Fruit fly (Drosophila melanogaster) whole organism, embryonic: ENCODE measurements around the gene CG31988.
A peak's percentile ranks its signal among the peaks of the same experiment; 100 is the strongest.

ENCODE experiments used
- Aef1 ChIP-seq: fragments of 200-800 bp; sonication (Bioruptor generic); IDR thresholded peaks from 3 replicates; pipeline ENCODE4 v1.3.6; 2022; ENCODE audit warnings: missing biosample characterization, missing genetic modification characterization
- Asciz ChIP-seq: fragments of 200-800 bp; sonication (Bioruptor generic); optimal IDR thresholded peaks from 2 replicates; lab custom pipeline; 2017; ENCODE audit warnings: missing biosample characterization, mild to moderate bottlenecking, missing genetic modification characterization, missing genetic modification reagents
- Bgb ChIP-seq: fragments of 200-800 bp; sonication (Bioruptor generic); IDR thresholded peaks from 2 replicates; pipeline ENCODE4 v1.3.6; 2022; ENCODE audit warnings: missing biosample characterization, missing genetic modification characterization; ENCODE audit not compliant: partially characterized antibody
- BtbVII ChIP-seq: fragments of 200-800 bp; sonication (Bioruptor generic); optimal IDR thresholded peaks from 3 replicates; lab custom pipeline; 2017; ENCODE audit warnings: missing biosample characterization, mild to moderate bottlenecking, missing genetic modification characterization
- CG10267 ChIP-seq: fragments of 200-800 bp; sonication (Bioruptor generic); optimal IDR thresholded peaks from 2 replicates; lab custom pipeline; 2018; ENCODE audit warnings: missing biosample characterization, mild to moderate bottlenecking, missing genetic modification characterization, moderate library complexity
- CG10543 ChIP-seq: fragments of 200-800 bp; sonication (Bioruptor generic); optimal IDR thresholded peaks from 3 replicates; lab custom pipeline; 2017; ENCODE audit warnings: missing biosample characterization, mild to moderate bottlenecking, missing genetic modification characterization, moderate library complexity
- CG12744 ChIP-seq: fragments of 200-800 bp; sonication (Bioruptor generic); optimal IDR thresholded peaks from 2 replicates; lab custom pipeline; 2016; ENCODE audit warnings: missing biosample characterization, missing genetic modification characterization
- CG14710 ChIP-seq: fragments of 200-800 bp; sonication (Bioruptor generic); optimal IDR thresholded peaks from 3 replicates; lab custom pipeline; 2019; ENCODE audit warnings: missing biosample characterization, mild to moderate bottlenecking, missing genetic modification characterization, moderate library complexity
- CG15011 ChIP-seq: fragments of 200-800 bp; sonication (Bioruptor generic); optimal IDR thresholded peaks from 3 replicates; lab custom pipeline; 2018; ENCODE audit warnings: missing biosample characterization, mild to moderate bottlenecking, missing genetic modification characterization
- CG18262 ChIP-seq: fragments of 200-800 bp; optimal IDR thresholded peaks from 3 replicates; lab custom pipeline; 2019; ENCODE audit warnings: missing biosample characterization, mild to moderate bottlenecking, missing genetic modification characterization, moderate library complexity
- CG2875 ChIP-seq: fragments of 200-800 bp; sonication (Bioruptor generic); optimal IDR thresholded peaks from 2 replicates; lab custom pipeline; 2017; ENCODE audit warnings: missing biosample characterization, mild to moderate bottlenecking, missing genetic modification characterization, missing genetic modification reagents
- CG34224 ChIP-seq: fragments of 200-800 bp; sonication (Bioruptor generic); IDR thresholded peaks from 3 replicates; pipeline ENCODE4 v1.3.6; 2022; ENCODE audit warnings: missing biosample characterization, missing genetic modification characterization; ENCODE audit not compliant: partially characterized antibody
- CG34376 ChIP-seq: fragments of 200-800 bp; sonication (Bioruptor generic); optimal IDR thresholded peaks from 2 replicates; lab custom pipeline; 2018; ENCODE audit warnings: missing biosample characterization, mild to moderate bottlenecking, missing genetic modification characterization
- CG4820 ChIP-seq: fragments of 200-800 bp; sonication (Bioruptor generic); optimal IDR thresholded peaks from 3 replicates; lab custom pipeline; 2016; ENCODE audit warnings: missing biosample characterization, missing genetic modification characterization
- CG5180 ChIP-seq: fragments of 200-800 bp; sonication (Bioruptor generic); optimal IDR thresholded peaks from 3 replicates; lab custom pipeline; 2017; ENCODE audit warnings: missing biosample characterization, missing genetic modification characterization, mild to moderate bottlenecking, moderate library complexity, missing genetic modification reagents
- CG5245 ChIP-seq: fragments of 200-800 bp; sonication (Bioruptor generic); optimal IDR thresholded peaks from 3 replicates; lab custom pipeline; 2016; ENCODE audit warnings: missing biosample characterization, missing genetic modification characterization
- CG6175 ChIP-seq: fragments of 200-800 bp; sonication (Bioruptor generic); IDR thresholded peaks from 3 replicates; pipeline ENCODE4 v1.3.6; 2022; ENCODE audit warnings: missing biosample characterization, missing genetic modification characterization
- CG6765 ChIP-seq: fragments of 200-800 bp; sonication (Bioruptor generic); optimal IDR thresholded peaks from 3 replicates; lab custom pipeline; 2017; ENCODE audit warnings: missing biosample characterization, mild to moderate bottlenecking, missing genetic modification characterization
- CG7839 ChIP-seq: fragments of 200-800 bp; sonication (Bioruptor generic); optimal IDR thresholded peaks from 3 replicates; lab custom pipeline; 2018; ENCODE audit warnings: missing biosample characterization, mild to moderate bottlenecking, missing genetic modification characterization, moderate library complexity
- CG7987 ChIP-seq: fragments of 200-800 bp; sonication (Bioruptor generic); optimal IDR thresholded peaks from 2 replicates; lab custom pipeline; 2018; ENCODE audit warnings: missing biosample characterization, mild to moderate bottlenecking, missing genetic modification characterization, moderate library complexity
- CG8089 ChIP-seq: fragments of 200-800 bp; sonication (Bioruptor generic); optimal IDR thresholded peaks from 3 replicates; lab custom pipeline; 2016; ENCODE audit warnings: missing biosample characterization, missing genetic modification characterization
- CG8290 ChIP-seq, 3 experiments: fragments of 200-800 bp; sonication (Bioruptor generic); optimal IDR thresholded peaks; 2 replicates each; lab custom pipeline; 2016 to 2019; ENCODE audit warnings: missing biosample characterization in 3 of 3, missing genetic modification characterization in 3 of 3, mild to moderate bottlenecking in 2 of 3, moderate library complexity in 1 of 3
- CG9797 ChIP-seq: fragments of 200-800 bp; sonication (Bioruptor generic); optimal IDR thresholded peaks from 3 replicates; lab custom pipeline; 2018; ENCODE audit warnings: missing biosample characterization, mild to moderate bottlenecking, missing genetic modification characterization
- CG9876 ChIP-seq: fragments of 200-800 bp; sonication (Bioruptor generic); optimal IDR thresholded peaks from 2 replicates; lab custom pipeline; 2016; ENCODE audit warnings: missing biosample characterization, missing genetic modification characterization
- Ets65A ChIP-seq: fragments of 200-800 bp; sonication (Bioruptor generic); peaks from one replicate; lab custom pipeline; 2016; ENCODE audit warnings: missing biosample characterization, missing genetic modification characterization
- GATAe ChIP-seq: fragments of 200-800 bp; sonication (Bioruptor generic); conservative IDR thresholded peaks from 2 replicates; pipeline ENCODE4 v1.3.6; 2022; ENCODE audit warnings: missing biosample characterization, missing genetic modification characterization
- Hmx ChIP-seq: fragments of 200-800 bp; sonication (Bioruptor generic); optimal IDR thresholded peaks from 2 replicates; lab custom pipeline; 2016; ENCODE audit warnings: missing biosample characterization, missing genetic modification characterization
- Nf-YC ChIP-seq: fragments of 200-800 bp; optimal IDR thresholded peaks from 3 replicates; lab custom pipeline; 2019; ENCODE audit warnings: missing biosample characterization, mild to moderate bottlenecking, missing genetic modification characterization, moderate library complexity
- PHDP ChIP-seq: fragments of 200-800 bp; sonication (Bioruptor generic); optimal IDR thresholded peaks from 3 replicates; lab custom pipeline; 2018; ENCODE audit warnings: missing biosample characterization, mild to moderate bottlenecking, missing genetic modification characterization, moderate library complexity
- Sin3A ChIP-seq: fragments of >200 bp; optimal IDR thresholded peaks from 2 replicates; lab custom pipeline; 2018
- Vsx1 ChIP-seq: fragments of 200-800 bp; sonication (Bioruptor generic); optimal IDR thresholded peaks from 2 replicates; lab custom pipeline; 2017; ENCODE audit warnings: missing biosample characterization, mild to moderate bottlenecking, missing genetic modification characterization, missing genetic modification reagents
- ara ChIP-seq: fragments of 200-800 bp; sonication (Bioruptor generic); IDR thresholded peaks from 2 replicates; pipeline ENCODE4 v1.3.6; 2022; ENCODE audit warnings: missing biosample characterization, missing genetic modification characterization
- ftz-f1 ChIP-seq: fragments of 200-800 bp; sonication (Bioruptor generic); optimal IDR thresholded peaks from 2 replicates; lab custom pipeline; 2016; ENCODE audit warnings: missing biosample characterization, missing genetic modification characterization
- gcm ChIP-seq: fragments of 200-800 bp; sonication (Bioruptor generic); optimal IDR thresholded peaks from 2 replicates; lab custom pipeline; 2019; ENCODE audit warnings: missing biosample characterization, mild to moderate bottlenecking, missing genetic modification characterization, moderate library complexity
- h ChIP-seq: fragments of >200 bp; optimal IDR thresholded peaks from 2 replicates; lab custom pipeline; 2017
- her ChIP-seq: fragments of 200-800 bp; sonication (Bioruptor generic); optimal IDR thresholded peaks from 2 replicates; lab custom pipeline; 2016; ENCODE audit warnings: missing biosample characterization, missing genetic modification characterization
- hkb ChIP-seq, 2 experiments: fragments of 200-800 bp in 1 of 2; fragments of >200 bp in 1 of 2; sonication (Bioruptor generic) in 1 of 2; IDR thresholded peaks in 1 of 2; optimal IDR thresholded peaks in 1 of 2; 2 replicates each; pipeline versions ENCODE4 v1.3.6 to Lab custom; 2017 to 2022; ENCODE audit warnings: missing biosample characterization in 1 of 2, missing genetic modification characterization in 1 of 2
- ken ChIP-seq: fragments of 200-800 bp; sonication (Bioruptor generic); IDR thresholded peaks from 3 replicates; pipeline ENCODE4 v1.3.6; 2022; ENCODE audit warnings: missing biosample characterization, missing genetic modification characterization
- kni ChIP-seq: fragments of 200-800 bp; sonication (Bioruptor generic); optimal IDR thresholded peaks from 3 replicates; lab custom pipeline; 2017; ENCODE audit warnings: mild to moderate bottlenecking, missing biosample characterization, missing genetic modification reagents, missing genetic modification characterization
- lab ChIP-seq: fragments of 200-800 bp; sonication (Bioruptor generic); optimal IDR thresholded peaks from 3 replicates; lab custom pipeline; 2017; ENCODE audit warnings: missing biosample characterization, missing genetic modification characterization, mild to moderate bottlenecking, moderate library complexity, missing genetic modification reagents
- oc ChIP-seq: fragments of 200-800 bp; sonication (Bioruptor generic); optimal IDR thresholded peaks from 2 replicates; lab custom pipeline; 2018; ENCODE audit warnings: missing biosample characterization, mild to moderate bottlenecking, missing genetic modification characterization, moderate library complexity
- odd ChIP-seq: fragments of 200-800 bp; sonication (Bioruptor generic); optimal IDR thresholded peaks from 2 replicates; lab custom pipeline; 2017; ENCODE audit warnings: missing biosample characterization, mild to moderate bottlenecking, missing genetic modification characterization
- phol ChIP-seq: fragments of 200-800 bp; sonication (Bioruptor generic); optimal IDR thresholded peaks from 3 replicates; lab custom pipeline; 2018; ENCODE audit warnings: missing biosample characterization, mild to moderate bottlenecking, missing genetic modification characterization, moderate library complexity
- salm ChIP-seq: fragments of 200-800 bp; sonication (Bioruptor generic); optimal IDR thresholded peaks from 2 replicates; lab custom pipeline; 2018; ENCODE audit warnings: missing biosample characterization, mild to moderate bottlenecking, missing genetic modification characterization
- sd ChIP-seq: fragments of 200-800 bp; sonication (Bioruptor generic); optimal IDR thresholded peaks from 3 replicates; lab custom pipeline; 2018; ENCODE audit warnings: missing biosample characterization, mild to moderate bottlenecking, missing genetic modification characterization, moderate library complexity
- so ChIP-seq: fragments of 200-800 bp; sonication (Bioruptor generic); IDR thresholded peaks from 3 replicates; pipeline ENCODE4 v1.3.6; 2022; ENCODE audit warnings: missing biosample characterization, missing genetic modification characterization
- tap ChIP-seq: fragments of 200-800 bp; optimal IDR thresholded peaks from 3 replicates; lab custom pipeline; 2019; ENCODE audit warnings: missing biosample characterization, mild to moderate bottlenecking, missing genetic modification characterization, moderate library complexity

The CG31988 gene

DNA sequence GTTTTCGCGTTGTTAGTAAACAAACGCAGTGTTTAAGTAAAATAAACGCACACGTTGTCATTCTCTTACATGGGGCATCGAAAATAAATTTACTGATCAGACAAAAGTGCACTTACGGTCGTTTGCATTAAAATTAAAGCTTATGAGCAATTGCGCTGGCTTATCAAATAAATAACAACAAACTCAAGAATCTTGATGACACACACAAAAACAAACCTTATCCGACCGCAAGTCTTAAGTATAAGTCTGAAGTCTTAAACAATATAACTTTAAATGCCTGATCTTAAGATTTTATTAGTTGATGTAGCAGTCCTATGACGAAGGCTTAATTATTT lies 16.3 kb upstream of the CG31988 start (continued):
- TF ChIP-seq CG5180 (GFP tag; lab: Kevin White, UChicago): peak; percentile 21
- TF ChIP-seq ken: no peak
- peak; percentile 18 for TF ChIP-seq PHDP (tag; lab: Kevin White, UChicago)
- TF ChIP-seq tap (tag; lab: Kevin White, UChicago): peak; percentile 15
- peak; percentile 30 for TF ChIP-seq BtbVII (GFP tag; lab: Kevin White, UChicago)
- peak; percentile 23 for TF ChIP-seq sd (tag; lab: Kevin White, UChicago)
- peak; percentile 37 for TF ChIP-seq Vsx1 (GFP tag; lab: Kevin White, UChicago)
- TF ChIP-seq salm: peak; percentile 41
- TF ChIP-seq Asciz (GFP tag; lab: Kevin White, UChicago): peak; percentile 18
- TF ChIP-seq ara (GFP tag; lab: Robert Waterston, UW): 0 out of 2 replicates have a peak, but pooled peaks have one; percentile 47
- no peak for TF ChIP-seq CG7839 (tag; lab: Kevin White, UChicago)
- TF ChIP-seq CG15011 (GFP tag; lab: Kevin White, UChicago): peak; percentile 7
- TF ChIP-seq, all 482 proteins: peak for 34

- TF ChIP-seq GATAe (GFP tag; lab: Robert Waterston, UW) (no peak), CG7987 (GFP tag; lab: Kevin White, UChicago) (no peak), Nf-YC (peak; percentile 34), so (GFP tag; lab: Robert Waterston, UW) (peak; percentile 76; the same call in 2 of the 3 replicates), CG18262 (no peak), CG10267 (tag; lab: Kevin White, UChicago) (peak; percentile 44), CG5245 (GFP tag; lab: Kevin White, UChicago) (no peak), hkb (optimal IDR thresholded peaks at IDR 0.05; lab: Kevin White, UChicago) (no peak), hkb (GFP tag; IDR thresholded peaks at IDR 0.05; lab: Robert Waterston, UW) (peak; percentile 21; the same call in 1 of the 2 replicates), CG12744 (GFP tag; lab: Kevin White, UChicago) (no peak), CG8290 (GFP tag; optimal IDR thresholded peaks at IDR 0.05; lab: Kevin White, UChicago) (peak; percentile 28), CG8290 (tag; optimal IDR thresholded peaks at IDR 0.05; lab: Kevin White, UChicago) (peak in 1 of 2 experiments; percentile 55), CG2875 (GFP tag; lab: Kevin White, UChicago) (no peak), Sin3A (lab: Kevin White, UChicago) (peak; percentile 79), CG8089 (no peak), Ets65A (GFP tag; lab: Kevin White, UChicago) (peak; percentile 74), her (GFP tag; lab: Kevin White, UChicago) (peak; percentile 14), Bgb (GFP tag; lab: Robert Waterston, UW) (peak; percentile 39; the same call in 1 of the 2 replicates), oc (tag; lab: Kevin White, UChicago) (no peak), phol (tag; lab: Kevin White, UChicago) (peak; percentile 47), Hmx (GFP tag; lab: Kevin White, UChicago) (no peak), h (no peak), lab (peak; percentile 27), odd (GFP tag; lab: Kevin White, UChicago) (peak; percentile 23), CG34376 (GFP tag; lab: Kevin White, UChicago) (peak; percentile 77), CG9797 (peak; percentile 96), CG10543 (peak; percentile 55), CG34224 (peak; percentile 47; the same call in 2 of the 3 replicates), CG9876 (GFP tag; lab: Kevin White, UChicago) (no peak), gcm (GFP tag; lab: Kevin White, UChicago) (no peak), CG6175 (GFP tag; lab: Robert Waterston, UW) (no peak), CG14710 (tag; lab: Kevin White, UChicago) (peak; percentile 39), Aef1 (GFP tag; lab: Robert Waterston, UW) (no peak), ftz-f1 (GFP tag; lab: Kevin White, UChicago) (peak; percentile 97), CG6765 (GFP tag; lab: Kevin White, UChicago) (no peak), kni (no peak), CG4820 (GFP tag; lab: Kevin White, UChicago) (no peak)
Measured at dm6 chr2L:21218240-21218911, 15.8 kb upstream of the CG31988 start, which contains the start of gene CG8679. Gene CG8679 (minus strand): TSS chr2L:21218544.
